Worm (Caenorhabditis elegans) whole organism, L1 larva: ENCODE measurements around the gene srh-223.
A peak's percentile ranks its signal among the peaks of the same experiment; 100 is the strongest.

ENCODE experiments used
- C16A3.4 ChIP-seq: fragments of 150-350 bp; optimal IDR thresholded peaks from 2 replicates; lab custom pipeline; 2014; ENCODE audit warnings: missing biosample characterization, missing genetic modification characterization
- C34B4.2 ChIP-seq: sonication (generic microtip); optimal IDR thresholded peaks from 2 replicates; lab custom pipeline; 2017; ENCODE audit warnings: mild to moderate bottlenecking, missing genetic modification characterization, missing compliant biosample characterization
- F16B12.6 ChIP-seq: fragments of 150-350 bp; optimal IDR thresholded peaks from 2 replicates; lab custom pipeline; 2014; ENCODE audit warnings: missing biosample characterization, missing genetic modification characterization
- aly-2 ChIP-seq: fragments of 150-350 bp; optimal IDR thresholded peaks from 2 replicates; lab custom pipeline; 2014; ENCODE audit warnings: missing biosample characterization, missing genetic modification characterization
- ama-1 ChIP-seq: fragments of 150-350 bp; optimal IDR thresholded peaks from 2 replicates; lab custom pipeline; 2014
- blmp-1 ChIP-seq: fragments of 150-350 bp; optimal IDR thresholded peaks from 2 replicates; lab custom pipeline; 2014; ENCODE audit warnings: missing biosample characterization, missing genetic modification characterization
- ces-1 ChIP-seq: fragments of 150-350 bp; optimal IDR thresholded peaks from 2 replicates; lab custom pipeline; 2014; ENCODE audit warnings: missing biosample characterization, missing genetic modification reagents, missing genetic modification characterization
- dpl-1 ChIP-seq, 3 experiments: fragments of 150-350 bp in 2 of 3; sonication (generic microtip) in 1 of 3; optimal IDR thresholded peaks; 2 replicates each; lab custom pipeline; 2014 to 2017; ENCODE audit warnings: missing biosample characterization in 3 of 3, missing genetic modification characterization in 3 of 3, missing genetic modification reagents in 3 of 3
- efl-1 ChIP-seq, 4 experiments: fragments of 150-350 bp; optimal IDR thresholded peaks in 3 of 4; peaks in 1 of 4; 1 replicate in 1 of 4; 2 replicates in 3 of 4; lab custom pipeline; 2014; ENCODE audit warnings: missing biosample characterization in 2 of 4, missing genetic modification characterization in 2 of 4, missing genetic modification reagents in 2 of 4
- efl-3 ChIP-seq: fragments of 200-800 bp; sonication (Bioruptor generic); optimal IDR thresholded peaks from 2 replicates; lab custom pipeline; 2018; ENCODE audit warnings: mild to moderate bottlenecking, missing genetic modification characterization, missing compliant biosample characterization
- egl-27 ChIP-seq, 2 experiments: fragments of 150-350 bp in 1 of 2; sonication (generic microtip); optimal IDR thresholded peaks; 3 replicates each; lab custom pipeline; 2017 to 2018; ENCODE audit warnings: missing biosample characterization in 2 of 2, missing genetic modification characterization in 2 of 2, missing genetic modification reagents in 2 of 2
- elt-2 ChIP-seq: sonication (generic microtip); optimal IDR thresholded peaks from 2 replicates; lab custom pipeline; 2016; ENCODE audit warnings: missing genetic modification characterization, mild to moderate bottlenecking, inconsistent platforms, missing compliant biosample characterization, missing genetic modification reagents
- elt-3 ChIP-seq, 6 experiments: fragments of 150-350 bp in 1 of 6; sonication (generic microtip); optimal IDR thresholded peaks; 2 replicates each; lab custom pipeline; 2017 to 2018; ENCODE audit warnings: missing biosample characterization in 6 of 6, missing genetic modification characterization in 6 of 6, inconsistent platforms in 1 of 6
- ets-5 ChIP-seq: fragments of 200-800 bp; sonication (Bioruptor generic); IDR thresholded peaks from 2 replicates; pipeline ENCODE4 v1.3.6; 2022; ENCODE audit warnings: missing genetic modification characterization, missing compliant biosample characterization
- fkh-10 ChIP-seq: sonication (generic microtip); optimal IDR thresholded peaks from 2 replicates; lab custom pipeline; 2017; ENCODE audit warnings: missing biosample characterization, missing genetic modification reagents, missing genetic modification characterization
- fkh-8 ChIP-seq: sonication (generic microtip); optimal IDR thresholded peaks from 2 replicates; lab custom pipeline; 2016; ENCODE audit warnings: mild to moderate bottlenecking, missing genetic modification characterization, missing compliant biosample characterization
- grh-1 ChIP-seq: fragments of 200-800 bp; sonication (Bioruptor generic); IDR thresholded peaks from 2 replicates; pipeline ENCODE4 v1.3.6; 2022; ENCODE audit warnings: missing genetic modification reagents, missing genetic modification characterization, missing compliant biosample characterization
- hlh-17 ChIP-seq: fragments of 200-800 bp; sonication (Bioruptor generic); optimal IDR thresholded peaks from 2 replicates; lab custom pipeline; 2018; ENCODE audit warnings: missing genetic modification characterization, mild to moderate bottlenecking, missing compliant biosample characterization, moderate library complexity, borderline replicate concordance
- isw-1 ChIP-seq: fragments of 200-800 bp; sonication (Bioruptor generic); IDR thresholded peaks from 2 replicates; pipeline ENCODE4 v1.3.6; 2022; ENCODE audit warnings: missing genetic modification characterization, missing compliant biosample characterization
- lin-14 ChIP-seq: fragments of 200-800 bp; sonication (Bioruptor generic); optimal IDR thresholded peaks from 2 replicates; lab custom pipeline; 2018; ENCODE audit warnings: mild to moderate bottlenecking, missing genetic modification characterization, moderate library complexity, missing compliant biosample characterization
- lin-35 ChIP-seq, 2 experiments: fragments of 150-350 bp; optimal IDR thresholded peaks; 2 replicates each; lab custom pipeline; 2014; ENCODE audit warnings: missing biosample characterization in 2 of 2, missing genetic modification characterization in 2 of 2, missing genetic modification reagents in 2 of 2
- lir-3 ChIP-seq: sonication (generic microtip); optimal IDR thresholded peaks from 2 replicates; lab custom pipeline; 2016; ENCODE audit warnings: mild to moderate bottlenecking, missing genetic modification characterization, moderate library complexity, missing compliant biosample characterization; ENCODE audit not compliant: poor library complexity
- lsy-2 ChIP-seq, 2 experiments: fragments of 150-350 bp; optimal IDR thresholded peaks; 2 replicates each; lab custom pipeline; 2014; ENCODE audit warnings: missing biosample characterization in 2 of 2, missing genetic modification characterization in 2 of 2
- mdl-1 ChIP-seq, 2 experiments: fragments of 150-350 bp; optimal IDR thresholded peaks; 2 replicates each; lab custom pipeline; 2014 to 2017; ENCODE audit warnings: missing biosample characterization in 2 of 2, missing genetic modification characterization in 2 of 2, inconsistent platforms in 1 of 2
- mef-2 ChIP-seq: fragments of 150-350 bp; optimal IDR thresholded peaks from 2 replicates; lab custom pipeline; 2014; ENCODE audit warnings: missing biosample characterization, missing genetic modification characterization
- nhr-237 ChIP-seq: fragments of 150-350 bp; optimal IDR thresholded peaks from 2 replicates; lab custom pipeline; 2014; ENCODE audit warnings: missing biosample characterization, missing genetic modification characterization
- nhr-47 ChIP-seq: sonication (generic microtip); optimal IDR thresholded peaks from 2 replicates; lab custom pipeline; 2016; ENCODE audit warnings: mild to moderate bottlenecking, missing genetic modification characterization, moderate library complexity, missing compliant biosample characterization
- nhr-71 ChIP-seq: sonication (generic microtip); optimal IDR thresholded peaks from 2 replicates; lab custom pipeline; 2016; ENCODE audit warnings: mild to moderate bottlenecking, missing genetic modification characterization, moderate library complexity, missing compliant biosample characterization
- nhr-77 ChIP-seq: fragments of 150-350 bp; optimal IDR thresholded peaks from 2 replicates; lab custom pipeline; 2014; ENCODE audit warnings: missing biosample characterization, missing genetic modification characterization
- nhr-84 ChIP-seq: sonication (generic microtip); optimal IDR thresholded peaks from 2 replicates; lab custom pipeline; 2017; ENCODE audit warnings: missing biosample characterization, missing genetic modification characterization
- nhr-85 ChIP-seq: sonication (generic microtip); peaks from one replicate; lab custom pipeline; 2016; ENCODE audit warnings: missing genetic modification characterization, inconsistent platforms, missing compliant biosample characterization
- nhr-90 ChIP-seq: sonication (generic microtip); optimal IDR thresholded peaks from 2 replicates; lab custom pipeline; 2016; ENCODE audit warnings: mild to moderate bottlenecking, missing genetic modification characterization, missing compliant biosample characterization; ENCODE audit not compliant: poor library complexity
- pax-3 ChIP-seq: fragments of 200-800 bp; sonication (Bioruptor generic); optimal IDR thresholded peaks from 2 replicates; lab custom pipeline; 2018; ENCODE audit warnings: mild to moderate bottlenecking, missing genetic modification characterization, moderate library complexity, missing compliant biosample characterization
- pqm-1 ChIP-seq: sonication (generic microtip); optimal IDR thresholded peaks from 3 replicates; lab custom pipeline; 2017; ENCODE audit warnings: missing biosample characterization, missing genetic modification characterization
- rnt-1 ChIP-seq: sonication (generic microtip); optimal IDR thresholded peaks from 2 replicates; lab custom pipeline; 2016; ENCODE audit warnings: mild to moderate bottlenecking, missing genetic modification characterization, moderate library complexity, missing compliant biosample characterization
- skn-1 ChIP-seq: fragments of 150-350 bp; optimal IDR thresholded peaks from 2 replicates; lab custom pipeline; 2014; ENCODE audit warnings: missing biosample characterization, missing genetic modification characterization
- snpc-4 ChIP-seq: fragments of 150-350 bp; optimal IDR thresholded peaks from 2 replicates; lab custom pipeline; 2014; ENCODE audit warnings: missing biosample characterization, missing genetic modification characterization
- snu-23 ChIP-seq: sonication (generic microtip); optimal IDR thresholded peaks from 2 replicates; lab custom pipeline; 2016; ENCODE audit warnings: missing genetic modification characterization, missing compliant biosample characterization
- sox-4 ChIP-seq: sonication (generic microtip); optimal IDR thresholded peaks from 2 replicates; lab custom pipeline; 2016; ENCODE audit warnings: missing genetic modification characterization, missing compliant biosample characterization
- swsn-7 ChIP-seq: sonication (generic microtip); optimal IDR thresholded peaks from 2 replicates; lab custom pipeline; 2016; ENCODE audit warnings: missing genetic modification characterization, missing compliant biosample characterization
- unc-130 ChIP-seq: fragments of 150-350 bp; optimal IDR thresholded peaks from 2 replicates; lab custom pipeline; 2017; ENCODE audit warnings: missing biosample characterization, missing genetic modification characterization, inconsistent platforms
- unc-62 ChIP-seq: fragments of 150-350 bp; optimal IDR thresholded peaks from 2 replicates; lab custom pipeline; 2014; ENCODE audit warnings: missing biosample characterization, missing genetic modification reagents, missing genetic modification characterization
- unc-86 ChIP-seq: sonication (generic microtip); optimal IDR thresholded peaks from 2 replicates; lab custom pipeline; 2016; ENCODE audit warnings: missing genetic modification characterization, missing compliant biosample characterization
- xbp-1 ChIP-seq: sonication (generic microtip); optimal IDR thresholded peaks from 2 replicates; lab custom pipeline; 2016; ENCODE audit warnings: missing genetic modification characterization, missing compliant biosample characterization
- zag-1 ChIP-seq: fragments of 150-350 bp; optimal IDR thresholded peaks from 2 replicates; lab custom pipeline; 2014; ENCODE audit warnings: missing biosample characterization, missing genetic modification characterization

Gene srh-223

ce11 chrIV:4021847-4022780, 40.4 kb downstream of the srh-223 start:
- TF ChIP-seq nhr-47 (tag; lab: Kevin White, UChicago) (no peak), ama-1 (no peak), C34B4.2 (tag; lab: Kevin White, UChicago) (no peak), nhr-85 (tag; lab: Kevin White, UChicago) (peak; percentile 64), sox-4 (tag; lab: Kevin White, UChicago) (no peak), unc-62 (GFP tag; lab: Kevin White, UChicago) (no peak), nhr-77 (tag; lab: Kevin White, UChicago) (no peak), lsy-2 (tag; optimal IDR thresholded peaks at IDR 0.05; lab: Kevin White, UChicago) (peak in 1 of 2 experiments; percentile 26), elt-2 (tag; lab: Kevin White, UChicago) (peak; percentile 54), unc-86 (tag; lab: Kevin White, UChicago) (no peak), C16A3.4 (tag; lab: Kevin White, UChicago) (no peak), egl-27 (tag; optimal IDR thresholded peaks at IDR 0.05; lab: Kevin White, UChicago) (no peak), nhr-237 (no peak), blmp-1 (tag; lab: Kevin White, UChicago) (peak; percentile 52), elt-3 (tag; optimal IDR thresholded peaks at IDR 0.05; lab: Kevin White, UChicago) (peak in 3 of 6 experiments; percentile 9 to 34 (median 15)), efl-3 (GFP tag; lab: Kevin White, UChicago) (no peak), mdl-1 (tag; optimal IDR thresholded peaks at IDR 0.05; lab: Kevin White, UChicago) (peak in 1 of 2 experiments; percentile 10), nhr-71 (tag; lab: Kevin White, UChicago) (peak; percentile 31), lin-14 (GFP tag; lab: Kevin White, UChicago) (peak; percentile 48), rnt-1 (tag; lab: Kevin White, UChicago) (peak; percentile 33), pax-3 (no peak), lin-35 (GFP tag; optimal IDR thresholded peaks at IDR 0.05; lab: Kevin White, UChicago) (peak; percentile 5 to 25), snu-23 (GFP tag; lab: Kevin White, UChicago) (peak; percentile 23), mef-2 (tag; lab: Kevin White, UChicago) (no peak), nhr-84 (no peak)
- TF ChIP-seq, all 84 proteins: peak for 11

- peak; percentile 88 for TF ChIP-seq rnt-1 (tag; lab: Kevin White, UChicago)
- TF ChIP-seq aly-2 (tag; lab: Kevin White, UChicago), result no peak
- TF ChIP-seq lin-35 (GFP tag; optimal IDR thresholded peaks at IDR 0.05; lab: Kevin White, UChicago), result peak; percentile 48 to 79
- peak; percentile 91 for TF ChIP-seq fkh-8
- no peak for TF ChIP-seq ces-1
- TF ChIP-seq mef-2 (tag; lab: Kevin White, UChicago), result peak; percentile 58
- no peak for TF ChIP-seq ama-1
- TF ChIP-seq elt-3 (tag; optimal IDR thresholded peaks at IDR 0.05; lab: Kevin White, UChicago), result peak; percentile 50 to 68 (median 55)
- TF ChIP-seq efl-3 (GFP tag; lab: Kevin White, UChicago), result no peak
- no peak for TF ChIP-seq zag-1
- peak; percentile 44 for TF ChIP-seq xbp-1 (tag; lab: Kevin White, UChicago)
- TF ChIP-seq dpl-1 (GFP tag; optimal IDR thresholded peaks at IDR 0.05; lab: Kevin White, UChicago), result peak; percentile 42 to 67 (median 60)
- TF ChIP-seq lir-3, result peak; percentile 30
- no peak for TF ChIP-seq ets-5 (GFP tag; lab: Robert Waterston, UW)
- TF ChIP-seq unc-130 (tag; lab: Kevin White, UChicago), result peak; percentile 78
- peak; percentile 22 for TF ChIP-seq fkh-10 (GFP tag; lab: Kevin White, UChicago)
- TF ChIP-seq isw-1, result 0 out of 2 replicates have a peak, but pooled peaks have one; percentile 5
- peak; percentile 82 for TF ChIP-seq blmp-1 (tag; lab: Kevin White, UChicago)
- no peak for TF ChIP-seq hlh-17 (GFP tag; lab: Kevin White, UChicago)
- no peak for TF ChIP-seq F16B12.6
- peak; percentile 85 for TF ChIP-seq nhr-71 (tag; lab: Kevin White, UChicago)
- no peak for TF ChIP-seq snpc-4 (tag; lab: Kevin White, UChicago)
- TF ChIP-seq efl-1 (optimal IDR thresholded peaks at IDR 0.05; lab: Kevin White, UChicago), result peak; percentile 67 to 72
- peak; percentile 31 to 94 for TF ChIP-seq efl-1 (GFP tag; optimal IDR thresholded peaks at IDR 0.05 in 1 of 2; lab: Kevin White, UChicago)
- no peak for TF ChIP-seq egl-27 (tag; optimal IDR thresholded peaks at IDR 0.05; lab: Kevin White, UChicago)
- peak; percentile 38 for TF ChIP-seq nhr-90 (tag; lab: Kevin White, UChicago)
- TF ChIP-seq skn-1 (tag; lab: Kevin White, UChicago), result peak; percentile 83
- TF ChIP-seq swsn-7 (tag; lab: Kevin White, UChicago), result peak; percentile 67
- TF ChIP-seq unc-62 (GFP tag; lab: Kevin White, UChicago), result no peak
- TF ChIP-seq pqm-1 (tag; lab: Kevin White, UChicago), result no peak
- TF ChIP-seq grh-1, result peak; percentile 50
Measured at ce11 chrIV:4024159-4025004, 42.7 kb downstream of the srh-223 start.
